Fruit fly (Drosophila melanogaster): ENCODE measurements around the gene CG31875.

Gene CG31875

dm6 chr2L:9966983-9967737 lies 35.4 kb downstream of the CG31875 start, which contains the start of the genes Dref and RpL13:
Dref (minus strand) TSS chr2L:9967229.
RpL13 (plus strand) TSS chr2L:9967313.
- TF ChIP-seq rn (GFP tag; IDR thresholded peaks at IDR 0.05) (no peak), Pif1B (GFP tag; optimal IDR thresholded peaks at IDR 0.05) (no peak), CG15710 (tag; optimal IDR thresholded peaks at IDR 0.05) (peak; percentile 74), CG32121 (GFP tag; IDR thresholded peaks at IDR 0.05) (peak; percentile 35; the same call in 1 of the 2 replicates), CG17806 (tag; optimal IDR thresholded peaks at IDR 0.05) (peak; percentile 38), CG9948 (tag; optimal IDR thresholded peaks at IDR 0.05) (peak; percentile 24), EcR (GFP tag; optimal IDR thresholded peaks at IDR 0.05) (peak; percentile 11), CG34367 (tag; optimal IDR thresholded peaks at IDR 0.05) (peak; percentile 76), gl (tag; optimal IDR thresholded peaks at IDR 0.05) (peak; percentile 78), CG12605 (GFP tag; IDR thresholded peaks at IDR 0.05) (peak; percentile 77), CG8301 (tag; optimal IDR thresholded peaks at IDR 0.05) (peak; percentile 51), CG10348 (GFP tag; IDR thresholded peaks at IDR 0.05) (no peak), CG14655 (GFP tag; optimal IDR thresholded peaks at IDR 0.05) (no peak), fd96Ca (GFP tag; IDR thresholded peaks at IDR 0.05) (peak; percentile 57), CG4496 (GFP tag; IDR thresholded peaks at IDR 0.05) (peak; percentile 86), Ets98B (GFP tag; IDR thresholded peaks at IDR 0.05) (peak; percentile 49), CG8159 (tag; optimal IDR thresholded peaks at IDR 0.05) (peak; percentile 60), Snoo (tag; optimal IDR thresholded peaks at IDR 0.05) (peak; percentile 89)

- TF ChIP-seq CG17806 (tag; optimal IDR thresholded peaks at IDR 0.05) (peak; percentile 0), CG34367 (tag; optimal IDR thresholded peaks at IDR 0.05) (no peak), CG8301 (tag; optimal IDR thresholded peaks at IDR 0.05) (no peak), CG14655 (GFP tag; optimal IDR thresholded peaks at IDR 0.05) (no peak), CG8159 (tag; optimal IDR thresholded peaks at IDR 0.05) (peak; percentile 7)
Measured at dm6 chr2L:9963603-9964042, 38.9 kb downstream of the CG31875 start, which contains the start of gene CG5850. CG5850 (minus strand) TSS chr2L:9963949.

dm6 chr2L:9960758-9961157 lies 41.8 kb downstream of the CG31875 start:
- TF ChIP-seq EcR (GFP tag; optimal IDR thresholded peaks at IDR 0.05) (peak; percentile 47), Pif1B (GFP tag; optimal IDR thresholded peaks at IDR 0.05) (no peak)

dm6 chr2L:9956993-9957652 lies 45.4 kb downstream of the CG31875 start, which contains the start of the genes CG4658 and CG5846:
CG4658 (plus strand) TSS chr2L:9957132.
CG5846 (minus strand) TSS chr2L:9957237.
- TF ChIP-seq CG32121 (GFP tag; IDR thresholded peaks at IDR 0.05): peak; percentile 94
- TF ChIP-seq CG15710 (tag; optimal IDR thresholded peaks at IDR 0.05): peak; percentile 90
- peak; percentile 89 for TF ChIP-seq Ets98B (GFP tag; IDR thresholded peaks at IDR 0.05)
- TF ChIP-seq CG17806 (tag; optimal IDR thresholded peaks at IDR 0.05): peak; percentile 95
- peak; percentile 32 for TF ChIP-seq EcR (GFP tag; optimal IDR thresholded peaks at IDR 0.05)
- peak; percentile 95 for TF ChIP-seq CG8159 (tag; optimal IDR thresholded peaks at IDR 0.05)
- 0 out of 2 replicates have a peak, but pooled peaks have one; percentile 35 for TF ChIP-seq CG10348 (GFP tag; IDR thresholded peaks at IDR 0.05)
- peak; percentile 94 for TF ChIP-seq CG4496 (GFP tag; IDR thresholded peaks at IDR 0.05)
- TF ChIP-seq gl (tag; optimal IDR thresholded peaks at IDR 0.05): peak; percentile 63
- TF ChIP-seq CG34367 (tag; optimal IDR thresholded peaks at IDR 0.05): peak; percentile 89
- TF ChIP-seq D1 (tag; optimal IDR thresholded peaks at IDR 0.05): no peak
- no peak for TF ChIP-seq Pif1B (GFP tag; optimal IDR thresholded peaks at IDR 0.05)
- peak; percentile 94 for TF ChIP-seq CG9948 (tag; optimal IDR thresholded peaks at IDR 0.05)
- peak; percentile 91 for TF ChIP-seq CG12605 (GFP tag; IDR thresholded peaks at IDR 0.05)
- no peak for TF ChIP-seq CG13204 (GFP tag; optimal IDR thresholded peaks at IDR 0.05)
- TF ChIP-seq Snoo (tag; optimal IDR thresholded peaks at IDR 0.05): peak; percentile 87
- peak; percentile 90 for TF ChIP-seq CG8301 (tag; optimal IDR thresholded peaks at IDR 0.05)
- TF ChIP-seq rn (GFP tag; IDR thresholded peaks at IDR 0.05): peak; percentile 91
- TF ChIP-seq Pif1A (GFP tag; optimal IDR thresholded peaks at IDR 0.05): no peak
- no peak for TF ChIP-seq CG14655 (GFP tag; optimal IDR thresholded peaks at IDR 0.05)
- TF ChIP-seq fd96Ca (GFP tag; IDR thresholded peaks at IDR 0.05): no peak

- no peak for TF ChIP-seq CG13204 (GFP tag; optimal IDR thresholded peaks at IDR 0.05)
- TF ChIP-seq CG15710 (tag; optimal IDR thresholded peaks at IDR 0.05): no peak
- TF ChIP-seq CG9948 (tag; optimal IDR thresholded peaks at IDR 0.05): no peak
- TF ChIP-seq EcR (GFP tag; optimal IDR thresholded peaks at IDR 0.05): no peak
- TF ChIP-seq rn (GFP tag; IDR thresholded peaks at IDR 0.05): no peak
- no peak for TF ChIP-seq CG12605 (GFP tag; IDR thresholded peaks at IDR 0.05)
- TF ChIP-seq CG17806 (tag; optimal IDR thresholded peaks at IDR 0.05): no peak
- TF ChIP-seq CG4496 (GFP tag; IDR thresholded peaks at IDR 0.05): no peak
- TF ChIP-seq Ets98B (GFP tag; IDR thresholded peaks at IDR 0.05): no peak
- TF ChIP-seq Pif1A (GFP tag; optimal IDR thresholded peaks at IDR 0.05): no peak
- no peak for TF ChIP-seq Snoo (tag; optimal IDR thresholded peaks at IDR 0.05)
- no peak for TF ChIP-seq D1 (tag; optimal IDR thresholded peaks at IDR 0.05)
- TF ChIP-seq CG8301 (tag; optimal IDR thresholded peaks at IDR 0.05): no peak
- TF ChIP-seq CG8159 (tag; optimal IDR thresholded peaks at IDR 0.05): no peak
- TF ChIP-seq CG32121 (GFP tag; IDR thresholded peaks at IDR 0.05): no peak
- no peak for TF ChIP-seq CG14655 (GFP tag; optimal IDR thresholded peaks at IDR 0.05)
- no peak for TF ChIP-seq Pif1B (GFP tag; optimal IDR thresholded peaks at IDR 0.05)
- TF ChIP-seq CG10348 (GFP tag; IDR thresholded peaks at IDR 0.05): no peak
- TF ChIP-seq gl (tag; optimal IDR thresholded peaks at IDR 0.05): no peak
Measured at dm6 chr2L:9954696-9955095, 47.8 kb downstream of the CG31875 start.
